Worm (Caenorhabditis elegans): Measurements from ENCODE around the gene F09G2.8.

The F09G2.8 gene

DNA sequence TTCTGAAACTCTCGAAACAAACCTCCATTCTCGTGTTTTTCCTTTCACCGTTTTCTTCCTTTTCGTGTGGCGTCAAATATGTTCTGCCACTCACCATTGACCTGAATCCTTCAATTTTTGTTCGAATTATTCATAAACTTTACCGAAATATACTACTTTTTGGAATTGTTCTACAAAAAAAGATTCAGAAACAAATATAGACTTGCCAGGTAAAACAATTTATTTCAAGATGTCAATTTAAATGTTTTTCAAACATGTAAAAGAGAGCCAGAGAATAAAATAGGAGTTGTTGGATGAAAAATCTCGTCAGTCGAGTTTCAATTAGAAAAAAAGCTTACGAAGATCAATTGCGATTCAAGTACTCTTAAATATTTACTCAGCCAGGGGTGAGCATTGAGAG is at the start of gene F09G2.8:
TSS of gene F09G2.8 (minus strand) at position 101 of the 400 bp plus-strand sequence.
- no peak for TF ChIP-seq hlh-13 (GFP tag; optimal IDR thresholded peaks at IDR 0.05)
- no peak for TF ChIP-seq madf-2 (tag; optimal IDR thresholded peaks at IDR 0.05)

DNA sequence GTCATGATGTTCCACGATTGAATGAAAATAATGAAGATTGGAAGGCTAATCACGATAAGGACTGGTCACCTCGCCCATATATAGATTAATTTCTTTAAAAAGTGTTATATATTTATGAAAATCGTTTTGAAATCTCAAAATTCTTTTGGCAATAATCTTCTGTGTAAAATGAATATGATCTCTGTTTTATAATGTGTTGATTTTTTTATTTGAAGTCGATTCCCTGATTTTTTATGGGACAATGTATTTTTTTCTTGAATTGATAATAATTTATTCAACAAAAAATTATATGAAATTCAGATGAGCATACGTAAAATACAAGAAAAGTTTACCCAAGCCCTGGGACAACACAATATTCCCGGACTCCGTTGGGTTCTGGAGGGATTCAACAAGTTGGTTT is 46.0 kb upstream of the F09G2.8 start, which contains the start of gene C05C8.1:
TSS of gene C05C8.1 (plus strand) at position 301 of the 400 bp plus-strand sequence.
- TF ChIP-seq F13H6.1 (tag; optimal IDR thresholded peaks at IDR 0.05) (no peak), mec-3 (tag; optimal IDR thresholded peaks at IDR 0.05; ENCODE audit: borderline replicate concordance) (no peak), ceh-48 (tag; optimal IDR thresholded peaks at IDR 0.05) (no peak), tbx-2 (tag; optimal IDR thresholded peaks at IDR 0.05) (no peak)

DNA sequence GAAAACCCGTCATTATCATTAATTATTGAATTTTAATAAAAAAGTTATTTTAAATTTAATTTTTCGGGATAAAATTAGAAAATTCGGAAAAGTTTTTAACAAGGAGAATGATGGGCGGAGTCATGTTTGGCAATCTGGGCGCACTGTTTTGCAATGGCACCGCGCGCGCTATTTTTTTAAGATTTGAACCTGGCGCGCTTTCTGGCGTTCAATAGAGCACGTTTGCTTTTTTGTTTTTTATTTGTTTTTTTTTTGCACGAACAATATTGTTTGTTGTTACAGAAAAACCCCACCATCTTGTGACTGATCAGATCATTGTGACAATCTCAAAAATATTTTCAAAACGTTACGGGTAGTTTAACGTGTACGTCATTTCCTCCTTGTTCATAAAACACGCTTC is 43.7 kb upstream of the F09G2.8 start, which contains the start of gene hyls-1:
TSS of gene hyls-1 (plus strand) at position 249 of the 400 bp plus-strand sequence.
- TF ChIP-seq ceh-2 (tag; optimal IDR thresholded peaks at IDR 0.05) (no peak), C38D4.7 (GFP tag; optimal IDR thresholded peaks at IDR 0.05) (no peak), elt-2 (tag; optimal IDR thresholded peaks at IDR 0.05) (peak; percentile 36), ceh-18 (tag; optimal IDR thresholded peaks at IDR 0.05) (peak; percentile 58), K09A11.1 (tag; optimal IDR thresholded peaks at IDR 0.05; ENCODE audit: insufficient read depth) (no peak), sox-4 (tag; optimal IDR thresholded peaks at IDR 0.05) (no peak), fkh-6 (tag; optimal IDR thresholded peaks at IDR 0.05) (no peak), syd-9 (tag; optimal IDR thresholded peaks at IDR 0.05) (no peak), tbx-7 (tag; optimal IDR thresholded peaks at IDR 0.05) (no peak), unc-3 (GFP tag; conservative IDR thresholded peaks at IDR 0.05) (no peak), unc-3 (tag; optimal IDR thresholded peaks at IDR 0.05) (no peak), mec-3 (tag; optimal IDR thresholded peaks at IDR 0.05; ENCODE audit: borderline replicate concordance) (no peak), ceh-34 (tag; optimal IDR thresholded peaks at IDR 0.05) (no peak), elt-4 (tag; optimal IDR thresholded peaks at IDR 0.05) (no peak), unc-55 (GFP tag; optimal IDR thresholded peaks at IDR 0.05) (no peak), T23F11.4 (GFP tag; optimal IDR thresholded peaks at IDR 0.05) (no peak), nhr-11 (tag; optimal IDR thresholded peaks at IDR 0.05) (no peak), ref-2 (tag; optimal IDR thresholded peaks at IDR 0.05) (no peak), eyg-1 (tag; optimal IDR thresholded peaks at IDR 0.05) (no peak), zip-5 (tag; optimal IDR thresholded peaks at IDR 0.05) (no peak), pros-1 (tag; optimal IDR thresholded peaks at IDR 0.05) (no peak), fkh-10 (GFP tag; optimal IDR thresholded peaks at IDR 0.05) (no peak), ceh-22 (tag; optimal IDR thresholded peaks at IDR 0.05) (no peak), nfya-1 (tag; optimal IDR thresholded peaks at IDR 0.05) (peak; percentile 82), npax-4 (tag; optimal IDR thresholded peaks at IDR 0.05) (no peak), hlh-30 (tag; optimal IDR thresholded peaks at IDR 0.05; ENCODE audit: insufficient read depth) (no peak), pha-2 (tag; optimal IDR thresholded peaks at IDR 0.05) (no peak), lin-11 (tag; optimal IDR thresholded peaks at IDR 0.05) (no peak), lim-6 (tag; optimal IDR thresholded peaks at IDR 0.05) (no peak), hlh-6 (tag; optimal IDR thresholded peaks at IDR 0.05) (no peak), unc-42 (tag; optimal IDR thresholded peaks at IDR 0.05) (peak; percentile 59), ahr-1 (tag; optimal IDR thresholded peaks at IDR 0.05) (no peak), dmd-4 (tag; optimal IDR thresholded peaks at IDR 0.05; ENCODE audit: borderline replicate concordance) (no peak), pqm-1 (tag; optimal IDR thresholded peaks at IDR 0.05) (no peak), ztf-16 (tag; optimal IDR thresholded peaks at IDR 0.05) (peak; percentile 7), ceh-14 (tag; optimal IDR thresholded peaks at IDR 0.05) (peak; percentile 25), F13H6.1 (tag; optimal IDR thresholded peaks at IDR 0.05) (no peak), C08G9.2 (tag; optimal IDR thresholded peaks at IDR 0.05) (no peak), ceh-6 (GFP tag; optimal IDR thresholded peaks at IDR 0.05) (no peak), Y22D7AL.16 (tag; optimal IDR thresholded peaks at IDR 0.05) (no peak), ceh-9 (tag; optimal IDR thresholded peaks at IDR 0.05) (no peak), pax-1 (tag; optimal IDR thresholded peaks at IDR 0.05) (peak; percentile 74), che-1 (tag; optimal IDR thresholded peaks at IDR 0.05) (no peak), unc-86 (tag; optimal IDR thresholded peaks at IDR 0.05) (no peak), ets-4 (tag; optimal IDR thresholded peaks at IDR 0.05) (no peak), gmeb-2 (tag; optimal IDR thresholded peaks at IDR 0.05) (no peak)
